Worm (Caenorhabditis elegans) whole organism, mixed stage, embryonic: ENCODE results near the gene srsx-31.

Experiments
- M03D4.4 ChIP-seq: sonication (generic microtip); optimal IDR thresholded peaks from 2 replicates; lab custom pipeline; 2017; ENCODE audit warnings: mild to moderate bottlenecking, missing genetic modification characterization, missing compliant biosample characterization
- bed-3 ChIP-seq: fragments of 200-800 bp; sonication (Bioruptor generic); optimal IDR thresholded peaks from 3 replicates; lab custom pipeline; 2018; ENCODE audit warnings: mild to moderate bottlenecking, missing genetic modification characterization, moderate library complexity, missing compliant biosample characterization
- blmp-1 ChIP-seq: fragments of 150-350 bp; optimal IDR thresholded peaks from 2 replicates; lab custom pipeline; 2014; ENCODE audit warnings: missing biosample characterization, missing genetic modification characterization
- ceh-39 ChIP-seq: fragments of 150-350 bp; optimal IDR thresholded peaks from 2 replicates; lab custom pipeline; 2014; ENCODE audit warnings: missing biosample characterization, missing genetic modification characterization
- ceh-43 ChIP-seq: fragments of 200-800 bp; sonication (Bioruptor generic); optimal IDR thresholded peaks from 2 replicates; lab custom pipeline; 2018; ENCODE audit warnings: mild to moderate bottlenecking, missing genetic modification characterization, moderate library complexity, missing compliant biosample characterization
- ceh-83 ChIP-seq: fragments of 200-800 bp; sonication (Bioruptor generic); optimal IDR thresholded peaks from 2 replicates; lab custom pipeline; 2018; ENCODE audit warnings: mild to moderate bottlenecking, missing genetic modification characterization, missing compliant biosample characterization
- ces-1 ChIP-seq: fragments of 150-350 bp; optimal IDR thresholded peaks from 2 replicates; lab custom pipeline; 2014; ENCODE audit warnings: missing biosample characterization, missing genetic modification reagents, missing genetic modification characterization
- cnd-1 ChIP-seq: fragments of 200-800 bp; sonication (Bioruptor generic); optimal IDR thresholded peaks from 2 replicates; lab custom pipeline; 2018; ENCODE audit warnings: mild to moderate bottlenecking, missing genetic modification characterization, missing compliant biosample characterization
- drap-1 ChIP-seq: fragments of 200-800 bp; sonication (Bioruptor generic); optimal IDR thresholded peaks from 3 replicates; lab custom pipeline; 2018; ENCODE audit warnings: mild to moderate bottlenecking, missing genetic modification characterization, missing compliant biosample characterization
- elt-1 ChIP-seq: sonication (generic microtip); optimal IDR thresholded peaks from 2 replicates; lab custom pipeline; 2017; ENCODE audit warnings: missing genetic modification characterization, mild to moderate bottlenecking, missing compliant biosample characterization, antibody characterized with exemption, moderate library complexity, borderline replicate concordance; ENCODE audit not compliant: insufficient read depth
- elt-3 ChIP-seq: fragments of 150-350 bp; optimal IDR thresholded peaks from 2 replicates; lab custom pipeline; 2014; ENCODE audit warnings: missing biosample characterization, missing genetic modification characterization
- flh-1 ChIP-seq: fragments of 200-800 bp; sonication (Bioruptor generic); optimal IDR thresholded peaks from 2 replicates; lab custom pipeline; 2018; ENCODE audit warnings: mild to moderate bottlenecking, missing genetic modification characterization, moderate library complexity, missing compliant biosample characterization
- ham-2 ChIP-seq: fragments of 200-800 bp; sonication (Bioruptor generic); optimal IDR thresholded peaks from 2 replicates; lab custom pipeline; 2018; ENCODE audit warnings: mild to moderate bottlenecking, missing genetic modification characterization, missing compliant biosample characterization
- hlh-1 ChIP-seq: fragments of 150-350 bp; optimal IDR thresholded peaks from 2 replicates; lab custom pipeline; 2014; ENCODE audit warnings: missing biosample characterization, missing genetic modification reagents, missing genetic modification characterization
- lin-13 ChIP-seq: fragments of 150-350 bp; optimal IDR thresholded peaks from 2 replicates; lab custom pipeline; 2014; ENCODE audit warnings: missing biosample characterization, missing genetic modification characterization
- mab-5 ChIP-seq: fragments of 150-350 bp; optimal IDR thresholded peaks from 2 replicates; lab custom pipeline; 2014; ENCODE audit warnings: missing biosample characterization, missing genetic modification characterization
- mep-1 ChIP-seq: fragments of 150-350 bp; optimal IDR thresholded peaks from 2 replicates; lab custom pipeline; 2017; ENCODE audit warnings: missing biosample characterization, missing genetic modification reagents, missing genetic modification characterization, inconsistent platforms
- mls-2 ChIP-seq: sonication (generic microtip); optimal IDR thresholded peaks from 2 replicates; lab custom pipeline; 2016; ENCODE audit warnings: mild to moderate bottlenecking, missing genetic modification characterization, moderate library complexity, missing compliant biosample characterization
- nhr-2 ChIP-seq: fragments of 150-350 bp; optimal IDR thresholded peaks from 2 replicates; lab custom pipeline; 2014; ENCODE audit warnings: missing biosample characterization, missing genetic modification characterization
- nhr-237 ChIP-seq: fragments of 150-350 bp; optimal IDR thresholded peaks from 2 replicates; lab custom pipeline; 2014; ENCODE audit warnings: missing biosample characterization, missing genetic modification characterization
- nhr-76 ChIP-seq: sonication (generic microtip); optimal IDR thresholded peaks from 2 replicates; lab custom pipeline; 2017; ENCODE audit warnings: missing biosample characterization, missing genetic modification characterization
- pha-4 ChIP-seq: fragments of 150-350 bp; optimal IDR thresholded peaks from 2 replicates; lab custom pipeline; 2018; ENCODE audit warnings: missing biosample characterization, missing genetic modification reagents, missing genetic modification characterization
- sem-2 ChIP-seq: fragments of 200-800 bp; sonication (Bioruptor generic); optimal IDR thresholded peaks from 2 replicates; lab custom pipeline; 2018; ENCODE audit warnings: mild to moderate bottlenecking, missing genetic modification characterization, missing compliant biosample characterization
- snpc-4 ChIP-seq: fragments of 150-350 bp; optimal IDR thresholded peaks from 2 replicates; lab custom pipeline; 2014; ENCODE audit warnings: missing biosample characterization, missing genetic modification characterization
- sptf-1 ChIP-seq: sonication (generic microtip); optimal IDR thresholded peaks from 2 replicates; lab custom pipeline; 2017; ENCODE audit warnings: mild to moderate bottlenecking, missing genetic modification characterization, moderate library complexity, missing compliant biosample characterization
- tbx-8 ChIP-seq: fragments of 200-800 bp; sonication (Bioruptor generic); optimal IDR thresholded peaks from 2 replicates; lab custom pipeline; 2018; ENCODE audit warnings: mild to moderate bottlenecking, missing genetic modification characterization, moderate library complexity, missing compliant biosample characterization
- unc-120 ChIP-seq: sonication (generic microtip); optimal IDR thresholded peaks from 2 replicates; lab custom pipeline; 2017; ENCODE audit warnings: missing genetic modification characterization, missing compliant biosample characterization; ENCODE audit not compliant: poor library complexity, severe bottlenecking
- unc-39 ChIP-seq: fragments of 150-350 bp; optimal IDR thresholded peaks from 2 replicates; lab custom pipeline; 2014; ENCODE audit warnings: missing biosample characterization, missing genetic modification characterization
- unc-62 ChIP-seq: fragments of 150-350 bp; optimal IDR thresholded peaks from 2 replicates; lab custom pipeline; 2014; ENCODE audit warnings: missing biosample characterization, missing genetic modification reagents, missing genetic modification characterization
- ztf-11 ChIP-seq: fragments of 150-350 bp; optimal IDR thresholded peaks from 2 replicates; lab custom pipeline; 2014; ENCODE audit warnings: missing biosample characterization, missing genetic modification characterization

srsx-31 gene

ce11 chrV:11225981-11226380 is 28.9 kb downstream of the srsx-31 start, which contains the start of gene bgal-1:
Gene bgal-1, minus strand, starts transcription at chrV:11226018.
- TF ChIP-seq unc-62 (GFP tag; lab: Kevin White, UChicago) (peak; percentile 84), ceh-39 (no peak), hlh-1 (tag; lab: Kevin White, UChicago) (peak; percentile 68), ceh-43 (no peak)

ce11 chrV:11223698-11224097 is 31.2 kb downstream of the srsx-31 start:
- TF ChIP-seq unc-120, result no peak
- TF ChIP-seq flh-1, result no peak
- no peak for TF ChIP-seq M03D4.4
- TF ChIP-seq nhr-237 (tag; lab: Kevin White, UChicago), result no peak
- no peak for TF ChIP-seq mep-1 (tag; lab: Kevin White, UChicago)
- no peak for TF ChIP-seq cnd-1 (tag; lab: Kevin White, UChicago)
- no peak for TF ChIP-seq ceh-83 (GFP tag; lab: Kevin White, UChicago)
- no peak for TF ChIP-seq hlh-1 (tag; lab: Kevin White, UChicago)
- TF ChIP-seq nhr-76 (tag; lab: Kevin White, UChicago), result no peak
- TF ChIP-seq bed-3 (GFP tag; lab: Kevin White, UChicago), result no peak
- TF ChIP-seq unc-39 (tag; lab: Kevin White, UChicago), result no peak
- no peak for TF ChIP-seq ces-1 (GFP tag; lab: Kevin White, UChicago)

- TF ChIP-seq elt-1 (peak; percentile 83), nhr-76 (tag; lab: Kevin White, UChicago) (no peak)
Observed at ce11 chrV:11220936-11221335, 33.9 kb downstream of the srsx-31 start, which contains the start of gene T19B10.2. Gene T19B10.2, plus strand, starts transcription at chrV:11221302.

- TF ChIP-seq unc-120, result no peak
- no peak for TF ChIP-seq tbx-8 (GFP tag; lab: Kevin White, UChicago)
- no peak for TF ChIP-seq ceh-83 (GFP tag; lab: Kevin White, UChicago)
- TF ChIP-seq mls-2 (tag; lab: Kevin White, UChicago), result no peak
- TF ChIP-seq unc-62 (GFP tag; lab: Kevin White, UChicago), result no peak
- TF ChIP-seq snpc-4 (tag; lab: Kevin White, UChicago), result no peak
- TF ChIP-seq nhr-237 (tag; lab: Kevin White, UChicago), result no peak
- no peak for TF ChIP-seq cnd-1 (tag; lab: Kevin White, UChicago)
- TF ChIP-seq blmp-1 (tag; lab: Kevin White, UChicago), result no peak
- TF ChIP-seq bed-3 (GFP tag; lab: Kevin White, UChicago), result no peak
- TF ChIP-seq elt-3 (tag; lab: Kevin White, UChicago), result no peak
- TF ChIP-seq ceh-43, result no peak
- TF ChIP-seq ceh-39, result no peak
Observed at ce11 chrV:11220415-11220814, 34.5 kb downstream of the srsx-31 start.

ce11 chrV:11217394-11217793 is 37.5 kb downstream of the srsx-31 start, which contains the start of gene cyp-29A2:
Gene cyp-29A2, plus strand, starts transcription at chrV:11217583.
- no peak for TF ChIP-seq nhr-237 (tag; lab: Kevin White, UChicago)
- no peak for TF ChIP-seq hlh-1 (tag; lab: Kevin White, UChicago)
- TF ChIP-seq elt-1, result no peak
- no peak for TF ChIP-seq snpc-4 (tag; lab: Kevin White, UChicago)
- TF ChIP-seq tbx-8 (GFP tag; lab: Kevin White, UChicago), result no peak
- no peak for TF ChIP-seq mab-5 (tag; lab: Kevin White, UChicago)
- TF ChIP-seq lin-13, result no peak
- no peak for TF ChIP-seq pha-4 (tag; lab: Kevin White, UChicago)
- TF ChIP-seq sptf-1 (tag; lab: Kevin White, UChicago), result no peak
- no peak for TF ChIP-seq ztf-11 (tag; lab: Kevin White, UChicago)
- TF ChIP-seq elt-3 (tag; lab: Kevin White, UChicago), result no peak
- TF ChIP-seq drap-1 (GFP tag; lab: Kevin White, UChicago), result no peak
- no peak for TF ChIP-seq sem-2 (GFP tag; lab: Kevin White, UChicago)
- no peak for TF ChIP-seq ceh-39
- no peak for TF ChIP-seq nhr-2 (tag; lab: Kevin White, UChicago)
- TF ChIP-seq ham-2 (GFP tag; lab: Kevin White, UChicago), result no peak
- TF ChIP-seq mep-1 (tag; lab: Kevin White, UChicago), result no peak
- no peak for TF ChIP-seq unc-39 (tag; lab: Kevin White, UChicago)
- no peak for TF ChIP-seq unc-62 (GFP tag; lab: Kevin White, UChicago)
- TF ChIP-seq, all 35 proteins: peak for 0
